Fruit fly (Drosophila melanogaster): Measurements from ENCODE around the gene Ppcs.

DNA sequence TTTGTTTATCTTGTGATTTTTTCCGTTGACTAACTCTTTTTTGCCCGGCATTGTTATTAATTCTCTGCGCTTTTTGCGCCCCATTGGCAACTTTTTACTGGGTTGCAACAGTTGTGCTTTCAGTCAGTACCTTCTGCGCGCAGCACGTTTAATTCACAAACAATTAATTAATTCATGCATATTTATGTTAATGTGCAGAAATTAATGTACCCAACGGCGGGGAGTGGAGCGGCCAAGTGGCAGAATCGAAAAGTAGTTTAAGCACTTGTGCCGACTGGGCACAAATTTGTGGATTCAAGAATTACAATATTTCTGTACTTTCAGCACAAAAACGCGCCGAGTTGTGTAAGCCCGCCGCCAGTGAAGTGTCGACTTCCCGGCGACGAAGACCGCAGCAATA, 19.8 kb upstream of the Ppcs start:
- no peak for TF ChIP-seq dsf (GFP tag; optimal IDR thresholded peaks at IDR 0.05; ENCODE audit: borderline replicate concordance)
- no peak for TF ChIP-seq sv (GFP tag; optimal IDR thresholded peaks at IDR 0.05)
- no peak for TF ChIP-seq br (GFP tag; optimal IDR thresholded peaks at IDR 0.05)
- TF ChIP-seq OdsH (GFP tag; optimal IDR thresholded peaks at IDR 0.05) = no peak

Measured in whole organism, wandering third instar larva.